Worm (Caenorhabditis elegans) whole organism, dauer: ENCODE results near the gene C04E6.4.

Experiments
- unc-62 ChIP-seq: sonication (generic microtip); optimal IDR thresholded peaks from 2 replicates; lab custom pipeline; 2017; ENCODE audit warnings: missing biosample characterization, missing genetic modification reagents, missing genetic modification characterization

The C04E6.4 gene

DNA sequence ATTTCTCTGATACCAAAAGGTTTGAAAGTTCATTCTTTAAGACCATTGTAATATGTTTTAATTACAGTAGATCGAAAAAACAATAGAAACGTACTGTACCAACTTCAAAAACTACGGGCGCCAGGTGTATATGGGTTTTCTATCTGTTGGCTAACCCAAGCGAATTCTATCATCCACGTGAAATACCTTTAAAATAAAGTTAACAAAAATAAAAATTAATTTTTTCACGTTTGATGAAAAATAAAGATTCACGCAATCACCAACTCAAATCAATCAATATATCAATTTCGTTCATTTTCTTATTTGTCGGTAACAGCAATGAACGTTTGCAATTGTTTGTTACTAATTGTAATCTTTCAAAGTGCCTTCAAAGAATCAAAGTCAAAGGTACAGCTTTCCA lies at the start of gene C04E6.4:
Gene C04E6.4, plus strand, starts transcription at position 301 of the 400 bp plus-strand sequence.
- no peak for TF ChIP-seq unc-62 (GFP tag; lab: Kevin White, UChicago)

- TF ChIP-seq unc-62 (GFP tag; lab: Kevin White, UChicago), result no peak
These were observed 44.6 kb upstream of the C04E6.4 start, which contains the start of gene F26F12.8 for ce11 chrV:5862479-5863188. Gene F26F12.8, minus strand, starts transcription at chrV:5862529.

ce11 chrV:5865085-5865484 lies 42.1 kb upstream of the C04E6.4 start, which contains the start of gene F26F12.5:
Gene F26F12.5, minus strand, starts transcription at chrV:5865185.
- no peak for TF ChIP-seq unc-62 (GFP tag; lab: Kevin White, UChicago)

DNA sequence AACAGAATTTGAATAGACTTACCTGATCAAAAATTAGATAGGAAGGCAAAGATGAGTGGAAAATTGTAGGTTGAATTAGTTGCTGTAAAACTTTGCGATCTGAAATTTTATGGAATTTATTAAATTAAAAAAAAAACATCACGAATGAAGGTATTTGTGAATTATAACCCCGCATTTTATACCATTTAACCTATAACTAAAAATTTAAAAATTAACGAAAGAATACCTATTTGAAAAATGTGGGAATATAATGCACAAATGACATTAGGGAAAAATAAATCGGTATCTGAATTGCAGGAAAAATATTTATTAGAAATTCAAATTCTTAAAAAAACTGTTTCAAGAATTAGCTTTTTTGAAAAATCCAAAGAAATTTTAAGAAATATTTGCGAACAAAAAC lies 38.0 kb upstream of the C04E6.4 start, which contains the start of gene F26F12.4:
Gene F26F12.4, minus strand, starts transcription at position 101 of the 400 bp plus-strand sequence.
- TF ChIP-seq unc-62 (GFP tag; lab: Kevin White, UChicago), result no peak

DNA sequence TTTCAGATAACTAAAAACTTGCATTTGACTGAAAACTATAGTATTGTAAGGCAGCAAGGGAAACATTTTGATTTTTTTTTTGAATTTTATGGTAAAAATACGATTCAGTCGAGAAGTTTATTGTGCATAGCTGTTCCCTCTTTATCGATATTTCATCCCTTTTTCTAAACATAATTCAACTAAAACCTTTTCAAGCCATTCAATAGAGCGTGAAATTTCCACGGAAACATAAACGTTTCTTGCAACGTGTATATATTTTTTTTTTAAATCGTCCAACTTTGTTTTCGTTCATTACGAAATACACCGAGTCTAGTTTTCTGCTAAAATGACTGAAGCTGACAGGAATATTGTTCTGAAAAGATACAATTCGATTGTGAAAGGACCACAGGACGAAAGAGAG lies 35.4 kb upstream of the C04E6.4 start, which contains the start of gene C02G6.2:
Gene C02G6.2, plus strand, starts transcription at position 301 of the 400 bp plus-strand sequence.
- no peak for TF ChIP-seq unc-62 (GFP tag; lab: Kevin White, UChicago)

ce11 chrV:5876966-5877365 lies 30.2 kb upstream of the C04E6.4 start:
- no peak for TF ChIP-seq unc-62 (GFP tag; lab: Kevin White, UChicago)

ce11 chrV:5880064-5880463 lies 27.1 kb upstream of the C04E6.4 start, which contains the start of gene C02G6.3:
Gene C02G6.3, plus strand, starts transcription at chrV:5880364.
- no peak for TF ChIP-seq unc-62 (GFP tag; lab: Kevin White, UChicago)

DNA sequence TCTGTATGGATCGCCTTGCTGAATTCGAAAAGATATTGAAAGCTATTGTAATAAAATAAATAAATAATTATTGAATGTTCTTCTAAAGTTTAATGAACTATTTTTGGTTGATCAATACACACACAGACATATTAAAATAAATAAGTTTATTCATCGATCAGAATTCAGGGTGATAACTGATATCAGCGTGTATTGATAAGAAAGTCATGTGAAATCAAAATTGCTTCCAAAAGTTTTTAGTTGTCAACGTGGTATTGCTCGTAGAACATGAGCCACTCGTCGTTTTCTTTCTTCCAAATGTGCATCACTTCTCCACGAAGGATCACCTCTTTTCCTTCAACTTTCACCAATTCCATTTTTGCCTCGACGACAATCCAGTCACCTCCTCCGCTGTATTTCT lies 24.8 kb upstream of the C04E6.4 start:
- no peak for TF ChIP-seq unc-62 (GFP tag; lab: Kevin White, UChicago)

ce11 chrV:5883735-5884134 lies 23.5 kb upstream of the C04E6.4 start, which contains the start of gene C04E6.8:
Gene C04E6.8, minus strand, starts transcription at chrV:5883835.
- no peak for TF ChIP-seq unc-62 (GFP tag; lab: Kevin White, UChicago)

DNA sequence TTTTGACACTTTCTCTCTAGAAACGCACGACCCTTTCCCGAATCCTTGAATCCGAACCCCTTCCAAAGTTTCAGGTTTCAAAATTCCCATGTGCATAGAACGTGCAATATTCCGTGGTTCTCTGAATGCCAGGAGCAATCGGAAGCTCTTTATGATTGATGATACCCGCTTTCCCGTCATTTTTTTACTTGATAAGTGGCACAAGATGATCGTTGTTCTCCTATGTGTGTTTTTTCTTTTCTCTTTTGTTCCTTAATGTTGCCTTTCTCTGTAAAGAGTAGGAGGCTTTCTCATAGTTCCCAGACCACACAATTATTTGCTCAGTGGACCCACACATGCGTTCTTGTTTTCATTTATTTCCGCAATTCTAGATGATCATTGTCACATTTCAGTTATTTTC lies 18.4 kb upstream of the C04E6.4 start:
- TF ChIP-seq unc-62 (GFP tag; lab: Kevin White, UChicago), result no peak

- no peak for TF ChIP-seq unc-62 (GFP tag; lab: Kevin White, UChicago)
These were observed 16.0 kb upstream of the C04E6.4 start for ce11 chrV:5891204-5891603.

DNA sequence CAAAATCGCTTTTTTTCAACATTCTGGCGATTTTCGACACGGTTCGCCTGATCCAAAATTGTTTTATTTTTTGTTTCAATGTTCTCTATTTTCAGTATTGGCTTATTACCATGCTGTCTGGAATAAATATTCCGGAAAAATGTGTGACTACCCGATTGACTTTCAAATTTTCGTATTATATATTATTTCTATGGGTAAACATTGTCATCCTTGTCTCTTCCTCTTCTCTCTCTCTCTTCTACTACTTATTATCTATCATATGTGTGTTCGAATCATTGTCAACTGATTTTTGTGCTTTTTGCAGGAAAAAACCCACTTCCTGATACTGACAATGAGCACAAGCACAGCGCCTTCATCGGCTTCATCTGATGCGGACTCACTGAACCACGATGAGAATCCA lies 14.2 kb upstream of the C04E6.4 start, which contains the start of gene C04E6.7:
Gene C04E6.7, plus strand, starts transcription at position 301 of the 400 bp plus-strand sequence.
- TF ChIP-seq unc-62 (GFP tag; lab: Kevin White, UChicago), result no peak

- TF ChIP-seq unc-62 (GFP tag; lab: Kevin White, UChicago), result no peak
These were observed 12.2 kb upstream of the C04E6.4 start, which contains the start of gene grd-9 for ce11 chrV:5895021-5895420. Gene grd-9, plus strand, starts transcription at chrV:5895321.

DNA sequence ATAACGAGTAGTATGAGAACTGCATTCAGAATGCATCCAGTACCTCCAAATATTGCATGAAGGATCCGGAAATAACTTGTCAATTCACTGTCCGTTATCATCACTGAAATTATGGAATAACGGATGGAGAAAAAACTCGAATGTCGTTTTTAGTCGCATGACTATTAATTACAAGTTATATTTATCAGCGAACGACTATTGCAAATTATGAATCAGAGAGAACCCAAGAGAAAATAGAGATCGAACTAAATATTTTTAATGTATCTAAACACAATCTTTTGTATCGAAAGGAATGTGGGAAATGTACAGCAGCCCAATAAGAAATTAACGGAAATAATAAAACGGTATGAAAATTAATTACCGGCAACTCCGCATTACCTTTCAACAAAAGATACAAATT lies 7.2 kb upstream of the C04E6.4 start, which contains the start of gene srd-16:
Gene srd-16, minus strand, starts transcription at position 101 of the 400 bp plus-strand sequence.
- no peak for TF ChIP-seq unc-62 (GFP tag; lab: Kevin White, UChicago)

DNA sequence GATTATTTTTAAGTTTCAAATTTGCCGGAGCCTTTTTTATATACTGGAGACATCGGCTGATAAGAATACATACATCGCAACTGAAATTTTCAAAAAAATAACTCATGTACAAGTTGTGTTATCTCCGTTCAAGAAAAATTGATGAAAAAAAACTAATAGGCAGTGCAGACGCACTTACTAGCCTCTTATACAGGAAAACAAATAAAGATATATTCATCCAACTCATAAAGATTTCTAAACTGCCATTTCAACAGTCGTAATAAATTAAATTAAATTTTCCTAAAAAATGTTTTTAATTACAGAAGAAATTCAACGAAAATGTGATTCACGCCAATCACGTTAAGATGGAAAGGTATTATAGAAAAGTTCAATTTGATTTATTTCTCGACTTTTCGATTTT lies 5.4 kb upstream of the C04E6.4 start, which contains the start of gene C04E6.5:
Gene C04E6.5, plus strand, starts transcription at position 301 of the 400 bp plus-strand sequence.
- TF ChIP-seq unc-62 (GFP tag; lab: Kevin White, UChicago), result no peak

DNA sequence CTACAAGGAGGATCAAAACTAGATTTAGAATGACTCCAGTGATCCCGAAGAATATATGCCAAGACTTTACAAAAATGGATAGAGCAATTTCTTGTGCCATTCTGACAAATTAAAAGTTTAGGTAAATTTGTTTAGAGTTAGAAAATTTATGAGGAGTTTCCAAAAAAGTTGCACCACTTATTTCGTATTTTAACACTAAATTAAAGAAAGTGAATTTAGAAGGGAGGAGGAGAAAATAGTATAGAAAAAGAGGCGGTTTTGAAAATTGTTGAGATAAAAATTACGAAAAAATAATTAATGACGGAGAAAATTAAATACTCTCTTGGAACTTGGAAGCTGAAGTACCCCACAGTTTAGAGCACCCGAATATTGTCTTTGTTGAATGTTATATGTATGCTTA lies 938 bp upstream of the C04E6.4 start, which contains the start of gene srd-15:
Gene srd-15, minus strand, starts transcription at position 101 of the 400 bp plus-strand sequence.
- TF ChIP-seq unc-62 (GFP tag; lab: Kevin White, UChicago), result no peak
